Fruit fly (Drosophila melanogaster): ENCODE data around the gene CG10738.

CG10738 gene

DNA sequence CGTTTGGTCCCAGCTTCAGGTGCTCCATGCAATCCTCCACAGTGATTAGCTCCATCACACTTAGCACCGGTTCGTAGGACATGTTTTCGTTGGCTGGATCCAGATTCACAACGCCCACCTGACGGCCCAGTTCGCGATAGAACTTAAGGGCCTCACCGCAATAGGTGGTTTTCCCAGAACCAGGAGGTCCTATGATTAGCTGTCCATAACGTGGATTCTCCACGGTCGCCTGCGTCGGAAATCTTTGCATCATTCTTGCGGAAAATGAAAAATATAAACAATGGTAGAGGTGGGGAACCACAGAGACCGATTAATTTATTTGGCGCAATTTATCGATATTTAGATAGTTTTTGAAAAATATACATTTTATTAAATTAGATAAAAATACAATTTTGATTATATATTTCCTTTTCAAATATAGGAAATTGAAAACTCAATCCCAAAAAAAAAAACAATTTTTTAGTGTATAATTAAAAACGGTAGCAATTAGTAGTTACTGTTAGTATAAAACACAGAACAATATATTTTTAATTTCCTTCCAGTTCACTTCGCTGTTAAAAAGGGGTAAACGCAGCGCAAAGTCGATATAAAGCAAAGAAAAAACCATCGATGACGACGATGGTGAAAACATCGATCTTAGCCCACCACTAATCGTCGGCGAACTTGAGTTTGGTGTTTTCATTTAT is 38.2 kb upstream of the CG10738 start, which contains the start of the genes CG10222 and flr:
Gene CG10222 (minus strand): TSS at position 254 of the 686 bp plus-strand sequence.
Gene flr (plus strand): TSS at position 644 of the 686 bp plus-strand sequence.
- TF ChIP-seq CG33017 (tag; optimal IDR thresholded peaks at IDR 0.05) (no peak), Crg-1 (GFP tag; optimal IDR thresholded peaks at IDR 0.05) (peak; percentile 1), cic (GFP tag; optimal IDR thresholded peaks at IDR 0.05) (no peak), cnc (optimal IDR thresholded peaks at IDR 0.05) (no peak), CG7045 (GFP tag; optimal IDR thresholded peaks at IDR 0.05) (peak; percentile 26), CG11617 (GFP tag; optimal IDR thresholded peaks at IDR 0.05) (peak; percentile 41), CG1620 (GFP tag; optimal IDR thresholded peaks at IDR 0.05) (no peak), CG7101 (tag; optimal IDR thresholded peaks at IDR 0.05) (peak; percentile 7), pad (GFP tag; optimal IDR thresholded peaks at IDR 0.05) (peak; percentile 37), ovo (GFP tag; optimal IDR thresholded peaks at IDR 0.05) (no peak), Clk (GFP tag; optimal IDR thresholded peaks at IDR 0.05) (no peak), tj (GFP tag; optimal IDR thresholded peaks at IDR 0.05) (no peak), Hr96 (GFP tag; optimal IDR thresholded peaks at IDR 0.05) (no peak), bab1 (GFP tag; optimal IDR thresholded peaks at IDR 0.05) (no peak), kay (GFP tag; ENCODE audit: borderline replicate concordance) (peak; percentile 71), Mnt (GFP tag; optimal IDR thresholded peaks at IDR 0.05) (peak; percentile 4), CG12768 (GFP tag; optimal IDR thresholded peaks at IDR 0.05) (no peak), CG5204 (GFP tag; optimal IDR thresholded peaks at IDR 0.05) (peak; percentile 38), CG14711 (tag; optimal IDR thresholded peaks at IDR 0.05) (peak; percentile 12), toe (GFP tag; optimal IDR thresholded peaks at IDR 0.05) (peak; percentile 43)

DNA sequence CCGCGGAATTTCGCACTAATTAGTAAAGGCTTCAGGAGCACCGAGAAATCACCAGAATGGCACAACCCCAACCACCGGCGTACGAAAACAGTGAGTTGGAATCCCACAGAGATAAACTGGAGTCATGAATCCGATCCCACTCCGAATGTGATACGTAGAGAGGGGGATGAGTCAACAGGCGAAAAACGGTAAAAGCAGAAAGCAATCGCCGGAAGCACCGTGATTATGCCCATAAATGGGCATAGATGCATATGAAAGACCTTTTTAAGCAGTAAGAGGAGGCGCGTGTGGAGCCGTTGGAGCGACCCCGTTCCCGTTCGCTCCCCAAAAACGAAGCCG is 37.7 kb upstream of the CG10738 start:
- TF ChIP-seq CG7045 (GFP tag; optimal IDR thresholded peaks at IDR 0.05) (no peak), pad (GFP tag; optimal IDR thresholded peaks at IDR 0.05) (peak; percentile 34), cic (GFP tag; optimal IDR thresholded peaks at IDR 0.05) (no peak), tj (GFP tag; optimal IDR thresholded peaks at IDR 0.05) (peak; percentile 36), CG11617 (GFP tag; optimal IDR thresholded peaks at IDR 0.05) (no peak)

DNA sequence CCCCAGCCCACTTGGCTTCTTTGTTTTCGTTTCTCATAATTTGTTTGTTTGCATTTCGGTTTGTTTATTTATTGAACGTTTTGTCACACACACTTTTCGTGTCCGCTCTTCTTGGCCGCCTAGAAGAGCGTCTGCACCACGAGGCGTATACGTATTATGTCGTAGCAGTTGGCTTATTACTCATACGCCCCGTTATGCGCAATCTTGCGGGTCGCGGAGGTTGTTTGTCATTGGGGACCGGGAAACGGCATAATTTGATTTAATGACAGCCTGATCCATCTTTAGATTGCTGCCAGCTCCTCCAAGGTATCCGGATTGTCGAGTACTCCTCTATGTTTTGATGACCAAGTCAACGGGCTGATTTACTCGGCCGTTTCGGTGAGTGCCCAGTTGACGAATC is 30.4 kb upstream of the CG10738 start:
- TF ChIP-seq tj (GFP tag; optimal IDR thresholded peaks at IDR 0.05): no peak
- no peak for TF ChIP-seq cic (GFP tag; optimal IDR thresholded peaks at IDR 0.05)
- TF ChIP-seq CG1620 (GFP tag; optimal IDR thresholded peaks at IDR 0.05): no peak
- TF ChIP-seq cnc (optimal IDR thresholded peaks at IDR 0.05): no peak
- TF ChIP-seq kay (GFP tag; ENCODE audit: borderline replicate concordance): peak; percentile 15

DNA sequence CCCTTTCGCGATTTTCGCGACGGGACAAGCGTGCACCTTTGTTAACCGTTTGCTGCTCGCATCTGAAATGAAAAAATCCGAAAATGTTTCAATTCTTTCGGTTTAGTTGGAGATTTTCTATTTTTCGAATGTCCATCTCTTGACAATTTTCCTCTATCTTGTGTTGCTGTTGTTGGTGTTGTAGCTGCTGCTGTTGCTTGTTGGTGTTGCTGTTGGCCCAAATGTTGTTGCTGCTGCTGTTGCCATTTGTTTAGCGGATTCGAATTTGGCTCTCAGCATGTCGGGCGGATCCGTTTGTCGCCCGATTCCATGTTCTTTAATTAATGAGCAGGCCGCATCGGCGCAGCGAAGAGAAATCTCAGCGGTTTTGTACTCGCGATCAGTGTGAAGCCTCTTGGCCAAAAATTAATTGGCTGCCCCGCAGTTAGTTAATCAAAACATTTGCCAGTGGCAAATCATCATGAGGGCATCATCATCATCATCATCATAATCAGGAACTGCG is 28.2 kb upstream of the CG10738 start, which contains the start of gene CG32121:
Gene CG32121 (minus strand): TSS at position 51 of the 502 bp plus-strand sequence.
- TF ChIP-seq CG5204 (GFP tag; optimal IDR thresholded peaks at IDR 0.05) (no peak), bab1 (GFP tag; optimal IDR thresholded peaks at IDR 0.05) (no peak), kay (GFP tag; ENCODE audit: borderline replicate concordance) (no peak), pad (GFP tag; optimal IDR thresholded peaks at IDR 0.05) (no peak), tj (GFP tag; optimal IDR thresholded peaks at IDR 0.05) (no peak), toe (GFP tag; optimal IDR thresholded peaks at IDR 0.05) (no peak), CG7045 (GFP tag; optimal IDR thresholded peaks at IDR 0.05) (no peak), Crg-1 (GFP tag; optimal IDR thresholded peaks at IDR 0.05) (no peak)

DNA sequence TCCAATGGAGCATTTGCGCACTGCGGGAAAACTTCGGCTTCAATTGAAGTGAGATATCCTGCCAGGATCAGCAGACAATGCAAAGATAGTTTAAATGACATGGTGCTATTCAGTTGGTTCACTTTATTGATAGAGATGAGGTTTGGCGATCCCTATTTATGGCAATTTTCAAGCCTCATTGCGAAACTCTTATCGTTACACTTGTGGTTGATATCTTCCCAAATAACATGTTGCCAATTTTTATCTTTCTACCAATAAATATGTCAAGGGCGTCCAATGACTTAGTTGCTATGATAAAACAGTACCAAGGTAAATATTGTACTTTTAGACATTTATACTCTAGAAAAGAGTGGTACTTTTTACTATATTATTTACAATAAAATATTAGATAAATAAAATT is 26.5 kb upstream of the CG10738 start, which contains the start of gene CG33263:
Gene CG33263 (minus strand): TSS at position 101 of the 400 bp plus-strand sequence.
- TF ChIP-seq CG14711 (tag; optimal IDR thresholded peaks at IDR 0.05) (no peak), Crg-1 (GFP tag; optimal IDR thresholded peaks at IDR 0.05) (no peak), CG7101 (tag; optimal IDR thresholded peaks at IDR 0.05) (no peak)

DNA sequence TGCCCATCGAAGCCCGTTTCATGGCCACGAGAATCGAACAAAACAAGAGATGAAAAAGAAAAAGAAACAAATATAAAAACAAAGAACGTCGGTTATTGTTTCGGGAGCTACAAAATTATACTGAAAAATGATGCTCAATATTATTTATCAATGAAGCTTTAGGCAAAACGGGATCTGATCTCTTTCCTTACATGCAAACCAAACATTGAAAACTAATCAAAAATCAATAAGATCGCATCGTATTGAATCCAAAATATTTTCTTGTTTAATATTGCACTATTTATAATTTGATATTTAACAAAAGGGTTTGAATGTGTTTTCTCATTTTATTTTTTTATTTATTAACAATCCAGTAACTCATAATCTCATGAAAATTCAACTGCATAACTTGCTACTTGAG is 25.0 kb upstream of the CG10738 start, which contains the start of gene CG14106:
Gene CG14106 (minus strand): TSS at position 101 of the 400 bp plus-strand sequence.
- no peak for TF ChIP-seq cnc (optimal IDR thresholded peaks at IDR 0.05)
- TF ChIP-seq CG1620 (GFP tag; optimal IDR thresholded peaks at IDR 0.05): no peak
- no peak for TF ChIP-seq tj (GFP tag; optimal IDR thresholded peaks at IDR 0.05)
- no peak for TF ChIP-seq CG11617 (GFP tag; optimal IDR thresholded peaks at IDR 0.05)
- no peak for TF ChIP-seq toe (GFP tag; optimal IDR thresholded peaks at IDR 0.05)
- TF ChIP-seq cic (GFP tag; optimal IDR thresholded peaks at IDR 0.05): no peak
- no peak for TF ChIP-seq CG5204 (GFP tag; optimal IDR thresholded peaks at IDR 0.05)
- TF ChIP-seq Mnt (GFP tag; optimal IDR thresholded peaks at IDR 0.05): no peak
- no peak for TF ChIP-seq Crg-1 (GFP tag; optimal IDR thresholded peaks at IDR 0.05)
- no peak for TF ChIP-seq bab1 (GFP tag; optimal IDR thresholded peaks at IDR 0.05)
- TF ChIP-seq pad (GFP tag; optimal IDR thresholded peaks at IDR 0.05): no peak
- TF ChIP-seq kay (GFP tag; ENCODE audit: borderline replicate concordance): no peak
- no peak for TF ChIP-seq CG14711 (tag; optimal IDR thresholded peaks at IDR 0.05)
- TF ChIP-seq CG7045 (GFP tag; optimal IDR thresholded peaks at IDR 0.05): no peak
- TF ChIP-seq CG33017 (tag; optimal IDR thresholded peaks at IDR 0.05): no peak
- TF ChIP-seq Hr96 (GFP tag; optimal IDR thresholded peaks at IDR 0.05): no peak
- no peak for TF ChIP-seq CG7101 (tag; optimal IDR thresholded peaks at IDR 0.05)

DNA sequence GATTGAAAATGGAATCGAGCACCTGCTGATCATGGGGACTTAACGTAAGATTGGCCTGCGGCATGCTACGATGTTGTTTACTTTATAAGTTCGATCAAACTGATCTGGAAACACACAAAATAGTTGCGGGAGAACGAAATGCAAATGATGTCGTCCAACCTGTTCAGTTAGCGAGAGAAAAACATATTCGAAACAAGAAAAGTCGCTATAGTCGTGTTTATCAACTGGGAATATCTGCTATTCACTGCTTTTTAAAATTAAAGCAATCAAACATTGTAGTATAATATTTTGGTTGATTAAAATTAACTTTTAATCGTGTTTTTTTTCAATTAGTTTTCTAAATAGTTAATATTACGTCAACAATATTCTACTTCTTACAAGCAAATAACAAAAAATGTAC is 24.0 kb upstream of the CG10738 start, which contains the start of gene CG14105:
Gene CG14105 (minus strand): TSS at position 101 of the 400 bp plus-strand sequence.
- no peak for TF ChIP-seq cnc (optimal IDR thresholded peaks at IDR 0.05)

Measured in whole organism, adult.